Worm (Caenorhabditis elegans) whole organism, L3 larva: ENCODE measurements around the gene C15H11.10.

ENCODE experiments used
- ZK546.5 ChIP-seq: sonication (generic microtip); optimal IDR thresholded peaks from 2 replicates; lab custom pipeline; 2017; ENCODE audit warnings: missing biosample characterization, missing genetic modification characterization
- daf-12 ChIP-seq: fragments of 150-350 bp; optimal IDR thresholded peaks from 2 replicates; lab custom pipeline; 2014; ENCODE audit warnings: missing biosample characterization, missing genetic modification reagents, missing genetic modification characterization
- egl-27 ChIP-seq: sonication (generic microtip); optimal IDR thresholded peaks from 4 replicates; lab custom pipeline; 2017; ENCODE audit warnings: missing biosample characterization, missing genetic modification reagents, missing genetic modification characterization
- elt-2 ChIP-seq: sonication (generic microtip); optimal IDR thresholded peaks from 2 replicates; lab custom pipeline; 2016; ENCODE audit warnings: missing genetic modification reagents, mild to moderate bottlenecking, missing genetic modification characterization, missing compliant biosample characterization
- nhr-12 ChIP-seq: fragments of 150-350 bp; optimal IDR thresholded peaks from 2 replicates; lab custom pipeline; 2014; ENCODE audit warnings: missing biosample characterization, missing genetic modification characterization
- nhr-23 ChIP-seq: fragments of 150-350 bp; optimal IDR thresholded peaks from 2 replicates; lab custom pipeline; 2014; ENCODE audit warnings: missing biosample characterization, missing genetic modification reagents, missing genetic modification characterization
- nhr-67 ChIP-seq: fragments of 150-350 bp; optimal IDR thresholded peaks from 2 replicates; lab custom pipeline; 2014; ENCODE audit warnings: missing biosample characterization, missing genetic modification characterization
- ztf-11 ChIP-seq: fragments of 150-350 bp; optimal IDR thresholded peaks from 2 replicates; lab custom pipeline; 2014; ENCODE audit warnings: missing biosample characterization, missing genetic modification characterization

ce11 chrV:14414032-14414431 lies 22.1 kb downstream of the C15H11.10 start:
- TF ChIP-seq daf-12 (tag; lab: Kevin White, UChicago) (no peak), elt-2 (tag; lab: Kevin White, UChicago) (peak; percentile 71), nhr-67 (tag; lab: Kevin White, UChicago) (no peak), ZK546.5 (no peak), ztf-11 (tag; lab: Kevin White, UChicago) (no peak), egl-27 (tag; lab: Kevin White, UChicago) (no peak), nhr-23 (tag; lab: Kevin White, UChicago) (no peak), nhr-12 (tag; lab: Kevin White, UChicago) (no peak)
